Fruit fly (Drosophila melanogaster) S2 (cell line): ENCODE measurements around the gene Cpr66D.
A peak's percentile ranks its signal among the peaks of the same experiment; 100 is the strongest.

ENCODE experiments used
- CG8478 ChIP-seq: fragments of >200 bp; optimal IDR thresholded peaks from 2 replicates; lab custom pipeline; 2018
- CTCF ChIP-seq, 2 experiments: fragments of >200 bp; optimal IDR thresholded peaks; 2 replicates each; lab custom pipeline; 2018

Cpr66D gene

dm6 chr3L:8641049-8641448 is 810 bp downstream of the Cpr66D start:
- no peak for TF ChIP-seq CG8478 (lab: Kevin White, UChicago)

- TF ChIP-seq CG8478 (lab: Kevin White, UChicago), result no peak
- no peak for TF ChIP-seq CTCF (optimal IDR thresholded peaks at IDR 0.05; lab: Kevin White, UChicago)
Observed at dm6 chr3L:8643810-8644552, 3.7 kb downstream of the Cpr66D start.

DNA sequence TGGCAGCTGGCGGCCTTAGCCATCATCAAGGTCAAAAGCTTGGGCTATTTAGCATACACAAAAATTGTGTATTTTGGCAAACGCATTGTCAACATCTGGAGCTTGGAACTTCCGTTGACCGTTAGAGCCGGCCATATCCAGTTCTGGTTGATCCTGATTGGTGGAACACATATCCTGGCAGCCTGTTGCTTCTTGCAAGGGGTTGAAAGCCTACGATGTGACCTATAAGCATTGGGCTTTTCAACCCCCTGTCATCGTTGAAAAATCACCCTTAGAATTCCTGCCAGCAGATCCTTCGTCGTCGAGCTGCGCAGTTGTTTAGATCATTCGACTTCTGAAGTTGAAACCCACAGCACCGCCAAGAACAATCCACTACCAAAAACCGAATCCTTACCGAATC is 6.6 kb downstream of the Cpr66D start, which contains the start of the genes CG13305 and Pex7:
Gene CG13305, minus strand, starts transcription at position 2 of the 400 bp plus-strand sequence.
Gene Pex7, plus strand, starts transcription at position 325 of the 400 bp plus-strand sequence.
- TF ChIP-seq CG8478 (lab: Kevin White, UChicago) (no peak), CTCF (optimal IDR thresholded peaks at IDR 0.05; lab: Kevin White, UChicago) (no peak)

DNA sequence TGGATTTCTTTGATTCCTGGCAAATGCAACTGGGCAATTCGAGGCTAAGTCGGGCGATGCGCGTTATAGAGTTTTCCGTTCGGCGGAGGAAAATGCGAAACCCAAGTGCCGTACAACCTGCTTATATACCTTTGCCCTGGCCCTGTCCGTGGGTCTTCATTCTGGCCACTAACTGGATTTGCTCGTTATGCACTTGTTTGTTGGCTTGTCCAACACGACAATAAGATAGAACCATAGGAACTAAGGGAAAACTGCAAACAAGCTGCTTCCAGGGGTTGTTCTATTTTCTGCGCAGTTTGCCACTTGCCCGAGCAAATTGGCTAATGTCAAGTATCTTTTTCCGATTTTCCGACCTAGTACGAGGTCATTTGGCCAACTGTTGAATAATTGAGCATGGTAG is 8.6 kb downstream of the Cpr66D start, which contains the start of gene Arr2:
Gene Arr2, minus strand, starts transcription at position 101 of the 400 bp plus-strand sequence.
- TF ChIP-seq CG8478 (lab: Kevin White, UChicago), result no peak
- TF ChIP-seq CTCF (optimal IDR thresholded peaks at IDR 0.05; lab: Kevin White, UChicago), result no peak

dm6 chr3L:8651876-8652571 is 11.8 kb downstream of the Cpr66D start:
- TF ChIP-seq CTCF (optimal IDR thresholded peaks at IDR 0.05; lab: Kevin White, UChicago) (peak; percentile 80 to 94), CG8478 (lab: Kevin White, UChicago) (no peak)

DNA sequence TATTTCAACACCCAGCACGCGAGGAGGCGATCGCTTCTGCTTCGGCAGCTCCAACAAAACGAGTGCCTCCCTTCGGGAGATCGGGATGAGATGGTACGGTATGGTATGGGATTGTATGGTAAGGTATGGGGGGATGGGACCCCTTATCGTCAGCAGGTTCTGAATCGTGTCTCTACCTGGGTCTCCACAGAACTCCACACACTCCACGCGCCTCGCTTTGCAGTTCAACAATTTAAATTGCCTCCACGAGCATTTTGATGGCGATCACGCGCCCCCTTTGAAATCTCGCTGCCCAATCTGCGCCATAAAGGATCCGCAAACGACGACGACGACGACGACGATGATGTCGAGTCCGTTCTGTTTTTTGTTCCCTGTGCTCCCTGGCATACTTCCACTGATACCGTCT is 12.3 kb downstream of the Cpr66D start:
- TF ChIP-seq CTCF (optimal IDR thresholded peaks at IDR 0.05; lab: Kevin White, UChicago) (no peak), CG8478 (lab: Kevin White, UChicago) (no peak)

- TF ChIP-seq CG8478 (lab: Kevin White, UChicago) (no peak), CTCF (optimal IDR thresholded peaks at IDR 0.05; lab: Kevin White, UChicago) (no peak)
Observed at dm6 chr3L:8653572-8653971, 13.3 kb downstream of the Cpr66D start.

DNA sequence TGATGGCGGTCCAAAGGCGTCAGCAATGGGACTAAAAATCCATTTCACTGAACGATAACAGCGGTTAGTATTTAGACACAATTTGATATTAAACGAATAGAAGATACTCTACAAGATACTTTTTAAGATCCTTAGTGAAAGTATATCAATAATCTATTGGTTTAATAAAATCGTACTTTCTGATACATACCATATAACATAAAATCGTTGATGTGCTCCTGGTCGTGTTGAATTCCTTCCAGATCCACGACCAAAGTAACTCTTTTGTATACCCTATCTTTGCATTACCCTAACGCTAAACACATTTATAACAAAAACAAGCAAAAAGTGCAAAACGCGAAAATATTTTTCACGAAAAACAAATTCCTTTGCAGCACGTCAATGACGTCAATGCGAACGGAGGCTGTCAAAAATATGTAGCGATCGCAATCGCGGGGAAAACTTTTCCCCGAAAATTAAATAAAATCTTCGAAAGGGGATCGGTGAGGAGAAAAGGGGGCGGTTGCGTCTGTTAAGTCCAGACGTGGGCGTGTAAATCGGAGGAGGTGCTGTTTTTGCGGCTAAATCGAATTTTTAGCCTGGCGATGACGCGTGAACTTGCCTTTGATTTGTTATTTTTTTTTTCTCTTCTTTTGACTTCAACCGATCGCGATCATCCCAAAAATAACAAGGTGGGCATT is 15.1 kb downstream of the Cpr66D start:
- no peak for TF ChIP-seq CTCF (optimal IDR thresholded peaks at IDR 0.05; lab: Kevin White, UChicago)
- TF ChIP-seq CG8478 (lab: Kevin White, UChicago), result no peak

- no peak for TF ChIP-seq CTCF (optimal IDR thresholded peaks at IDR 0.05; lab: Kevin White, UChicago)
- no peak for TF ChIP-seq CG8478 (lab: Kevin White, UChicago)
Observed at dm6 chr3L:8656725-8657428, 16.6 kb downstream of the Cpr66D start.

DNA sequence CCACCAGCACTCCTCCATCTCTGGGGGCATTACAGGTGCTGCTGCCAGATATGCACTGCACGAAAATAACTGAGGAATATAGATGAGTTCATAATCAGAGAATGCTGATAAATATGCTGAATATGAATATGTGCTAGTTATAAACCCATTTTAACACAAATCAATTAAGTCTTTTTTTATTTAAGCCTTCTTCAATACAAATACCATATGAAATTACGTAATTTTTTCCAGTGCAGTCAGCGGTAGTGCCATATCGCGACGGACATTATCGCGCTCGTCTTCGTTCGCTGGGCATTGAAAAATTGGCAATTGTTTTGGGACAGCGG is 17.2 kb downstream of the Cpr66D start:
- TF ChIP-seq CG8478 (lab: Kevin White, UChicago), result no peak
- no peak for TF ChIP-seq CTCF (optimal IDR thresholded peaks at IDR 0.05; lab: Kevin White, UChicago)

DNA sequence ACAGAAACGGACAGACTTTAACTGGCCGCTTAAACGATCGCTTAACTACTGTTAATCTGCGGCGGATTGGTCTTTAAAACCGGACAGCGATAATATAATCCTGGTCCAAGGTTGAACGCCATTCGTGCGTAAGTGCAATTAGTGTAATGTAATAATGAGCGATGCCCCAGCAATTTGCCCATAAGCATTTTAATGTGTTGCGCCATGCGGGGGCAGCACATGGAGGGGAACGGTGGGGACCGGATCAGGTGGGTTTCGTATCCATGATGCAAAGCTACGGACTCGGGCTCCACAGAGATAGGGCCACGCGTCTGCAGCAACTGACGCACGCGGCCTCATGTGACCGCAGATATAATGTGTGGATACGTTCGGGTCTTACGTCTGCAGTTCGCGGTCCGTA is 17.5 kb downstream of the Cpr66D start:
- TF ChIP-seq CG8478 (lab: Kevin White, UChicago) (no peak), CTCF (optimal IDR thresholded peaks at IDR 0.05; lab: Kevin White, UChicago) (no peak)

DNA sequence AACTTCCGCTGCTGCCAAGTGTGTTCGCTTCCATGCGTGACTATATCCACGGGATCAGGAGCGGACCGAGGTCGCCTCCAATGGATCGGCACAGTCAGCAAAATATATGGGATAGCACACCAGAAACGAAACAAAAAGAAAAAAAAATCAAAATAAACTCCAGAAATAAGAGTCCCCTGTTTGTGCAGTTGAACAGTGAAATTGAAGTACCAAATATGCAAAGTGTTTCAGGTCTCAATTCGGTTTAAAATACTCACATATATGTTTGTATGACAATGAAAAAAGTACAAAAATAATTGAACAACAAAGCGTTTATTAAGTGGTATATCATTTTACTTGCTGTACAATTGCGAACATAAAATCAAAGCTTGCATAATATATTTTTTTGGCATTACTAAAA is 19.4 kb downstream of the Cpr66D start:
- no peak for TF ChIP-seq CTCF (optimal IDR thresholded peaks at IDR 0.05; lab: Kevin White, UChicago)
- no peak for TF ChIP-seq CG8478 (lab: Kevin White, UChicago)

DNA sequence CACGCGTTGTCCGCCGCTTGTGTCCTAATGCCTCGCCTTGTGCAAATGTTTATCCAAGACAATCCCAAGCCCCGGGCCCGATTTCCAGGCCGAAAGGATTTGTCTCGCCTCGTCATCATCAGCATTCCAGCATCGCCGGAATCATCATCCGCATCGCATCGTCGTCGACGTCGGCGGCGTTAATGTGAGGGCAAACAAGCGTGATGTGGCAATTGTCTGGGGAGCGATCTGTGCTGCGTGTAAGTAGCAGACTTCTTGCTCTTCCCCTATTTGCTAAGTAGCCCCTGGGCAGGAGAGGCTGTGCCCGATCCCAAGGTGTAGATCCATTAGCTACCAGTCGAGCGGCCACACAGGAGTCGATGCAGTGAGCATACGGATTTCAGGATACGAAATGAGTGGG is 20.6 kb downstream of the Cpr66D start:
- TF ChIP-seq CG8478 (lab: Kevin White, UChicago) (no peak), CTCF (optimal IDR thresholded peaks at IDR 0.05; lab: Kevin White, UChicago) (no peak)
